Fruit fly (Drosophila melanogaster) whole organism, embryonic: Measurements from ENCODE around the gene ATPsynbeta.
A peak's percentile ranks its signal among the peaks of the same experiment; 100 is the strongest.

Experiments
- Adf1 ChIP-seq: fragments of 200-800 bp; sonication (Bioruptor generic); IDR thresholded peaks from 2 replicates; pipeline ENCODE4 v1.3.6; 2022; ENCODE audit warnings: missing biosample characterization, missing genetic modification characterization
- Awh ChIP-seq: fragments of 200-800 bp; sonication (Bioruptor generic); IDR thresholded peaks from 2 replicates; pipeline ENCODE4, ENCODE4 v1.3.6; 2022; ENCODE audit warnings: missing biosample characterization, missing genetic modification characterization
- B-H2 ChIP-seq: fragments of 200-800 bp; sonication (Bioruptor generic); optimal IDR thresholded peaks from 2 replicates; lab custom pipeline; 2018; ENCODE audit warnings: missing biosample characterization, mild to moderate bottlenecking, missing genetic modification characterization
- Bgb ChIP-seq: fragments of 200-800 bp; sonication (Bioruptor generic); IDR thresholded peaks from 2 replicates; pipeline ENCODE4 v1.3.6; 2022; ENCODE audit warnings: missing biosample characterization, missing genetic modification characterization; ENCODE audit not compliant: partially characterized antibody
- CG10321 ChIP-seq: fragments of 200-800 bp; sonication (Bioruptor generic); IDR thresholded peaks from 2 replicates; pipeline ENCODE4 v1.3.6; 2022; ENCODE audit warnings: missing biosample characterization, missing genetic modification characterization
- CG12219 ChIP-seq: fragments of 200-800 bp; sonication (Bioruptor generic); optimal IDR thresholded peaks from 3 replicates; lab custom pipeline; 2018; ENCODE audit warnings: missing biosample characterization, mild to moderate bottlenecking, missing genetic modification characterization
- CG13624 ChIP-seq: fragments of 200-800 bp; sonication (Bioruptor generic); optimal IDR thresholded peaks from 2 replicates; lab custom pipeline; 2016; ENCODE audit warnings: missing biosample characterization, missing genetic modification characterization
- CG13894 ChIP-seq: fragments of 200-800 bp; sonication (Bioruptor generic); optimal IDR thresholded peaks from 3 replicates; lab custom pipeline; 2018; ENCODE audit warnings: missing biosample characterization, mild to moderate bottlenecking, missing genetic modification characterization, moderate library complexity
- CG15479 ChIP-seq: fragments of 200-800 bp; sonication (Bioruptor generic); optimal IDR thresholded peaks from 3 replicates; lab custom pipeline; 2019; ENCODE audit warnings: missing biosample characterization, mild to moderate bottlenecking, missing genetic modification characterization, moderate library complexity
- CG1603 ChIP-seq: fragments of 200-800 bp; sonication (Bioruptor generic); optimal IDR thresholded peaks from 2 replicates; lab custom pipeline; 2019; ENCODE audit warnings: missing biosample characterization, mild to moderate bottlenecking, missing genetic modification characterization, moderate library complexity
- CG17568 ChIP-seq: fragments of 200-800 bp; sonication (Bioruptor generic); optimal IDR thresholded peaks from 2 replicates; lab custom pipeline; 2018; ENCODE audit warnings: missing biosample characterization, mild to moderate bottlenecking, missing genetic modification characterization, moderate library complexity
- CG17912 ChIP-seq: fragments of 200-800 bp; sonication (Bioruptor generic); optimal IDR thresholded peaks from 2 replicates; lab custom pipeline; 2018; ENCODE audit warnings: missing biosample characterization, mild to moderate bottlenecking, missing genetic modification characterization
- CG1832 ChIP-seq: fragments of 200-800 bp; sonication (Bioruptor generic); optimal IDR thresholded peaks from 2 replicates; lab custom pipeline; 2017; ENCODE audit warnings: missing biosample characterization, mild to moderate bottlenecking, missing genetic modification characterization, inconsistent platforms
- CG2199 ChIP-seq: fragments of 200-800 bp; sonication (Bioruptor generic); IDR thresholded peaks from 3 replicates; pipeline ENCODE4 v1.3.6; 2022; ENCODE audit warnings: missing biosample characterization, missing genetic modification characterization
- CG7963 ChIP-seq: fragments of 200-800 bp; sonication (Bioruptor generic); IDR thresholded peaks from 3 replicates; pipeline ENCODE4 v1.3.6; 2022; ENCODE audit warnings: missing biosample characterization, missing genetic modification characterization; ENCODE audit not compliant: partially characterized antibody
- CG8290 ChIP-seq, 3 experiments: fragments of 200-800 bp; sonication (Bioruptor generic); optimal IDR thresholded peaks; 2 replicates each; lab custom pipeline; 2016 to 2019; ENCODE audit warnings: missing biosample characterization in 3 of 3, missing genetic modification characterization in 3 of 3, mild to moderate bottlenecking in 2 of 3, moderate library complexity in 1 of 3
- CG8924 ChIP-seq: fragments of 200-800 bp; optimal IDR thresholded peaks from 3 replicates; lab custom pipeline; 2019; ENCODE audit warnings: missing biosample characterization, mild to moderate bottlenecking, missing genetic modification characterization, moderate library complexity
- CoRest ChIP-seq: fragments of 200-800 bp; sonication (Bioruptor generic); optimal IDR thresholded peaks from 3 replicates; lab custom pipeline; 2018; ENCODE audit warnings: missing biosample characterization, mild to moderate bottlenecking, missing genetic modification characterization, moderate library complexity
- D19A ChIP-seq: fragments of 200-800 bp; optimal IDR thresholded peaks from 3 replicates; lab custom pipeline; 2019; ENCODE audit warnings: missing biosample characterization, mild to moderate bottlenecking, missing genetic modification characterization, moderate library complexity
- Dip2 ChIP-seq: fragments of 200-800 bp; sonication (Bioruptor generic); IDR thresholded peaks from 2 replicates; pipeline ENCODE4 v1.3.6; 2022; ENCODE audit warnings: missing biosample characterization, missing genetic modification characterization
- Elba2 ChIP-seq: fragments of 200-800 bp; sonication (Bioruptor generic); optimal IDR thresholded peaks from 3 replicates; lab custom pipeline; 2016; ENCODE audit warnings: missing biosample characterization, missing genetic modification characterization
- H2.0 ChIP-seq: fragments of 200-800 bp; sonication (Bioruptor generic); IDR thresholded peaks from 2 replicates; pipeline ENCODE4 v1.3.6; 2022; ENCODE audit warnings: missing biosample characterization, missing genetic modification characterization
- HLH54F ChIP-seq: fragments of 200-800 bp; sonication (Bioruptor generic); optimal IDR thresholded peaks from 3 replicates; lab custom pipeline; 2016; ENCODE audit warnings: missing biosample characterization, missing genetic modification characterization
- HmgZ ChIP-seq: fragments of 200-800 bp; sonication (Bioruptor generic); optimal IDR thresholded peaks from 2 replicates; lab custom pipeline; 2018; ENCODE audit warnings: missing biosample characterization, mild to moderate bottlenecking, missing genetic modification characterization
- Nf-YA ChIP-seq: fragments of 200-800 bp; sonication (Bioruptor generic); IDR thresholded peaks from 2 replicates; pipeline ENCODE4 v1.3.6; 2022; ENCODE audit warnings: missing biosample characterization, missing genetic modification characterization
- Nf-YB ChIP-seq: fragments of 200-800 bp; sonication (Bioruptor generic); optimal IDR thresholded peaks from 3 replicates; lab custom pipeline; 2019; ENCODE audit warnings: missing biosample characterization, mild to moderate bottlenecking, missing genetic modification characterization, moderate library complexity
- Nf-YC ChIP-seq: fragments of 200-800 bp; optimal IDR thresholded peaks from 3 replicates; lab custom pipeline; 2019; ENCODE audit warnings: missing biosample characterization, mild to moderate bottlenecking, missing genetic modification characterization, moderate library complexity
- Pdp1 ChIP-seq, 2 experiments: fragments of 200-800 bp; sonication (Bioruptor generic); optimal IDR thresholded peaks; 3 replicates each; lab custom pipeline; 2016; ENCODE audit warnings: missing biosample characterization in 2 of 2, missing genetic modification characterization in 2 of 2, mild to moderate bottlenecking in 1 of 2, moderate library complexity in 1 of 2
- Scr ChIP-seq: fragments of 200-800 bp; sonication (Bioruptor generic); IDR thresholded peaks from 2 replicates; pipeline ENCODE4 v1.3.6; 2022; ENCODE audit warnings: missing biosample characterization, missing genetic modification characterization; ENCODE audit not compliant: partially characterized antibody
- amos ChIP-seq: fragments of 200-800 bp; sonication (Bioruptor generic); IDR thresholded peaks from 2 replicates; pipeline ENCODE4 v1.3.6; 2022; ENCODE audit warnings: missing biosample characterization, missing genetic modification characterization; ENCODE audit not compliant: partially characterized antibody
- bigmax ChIP-seq: fragments of 200-800 bp; sonication (Bioruptor generic); optimal IDR thresholded peaks from 2 replicates; lab custom pipeline; 2018; ENCODE audit warnings: missing biosample characterization, mild to moderate bottlenecking, missing genetic modification characterization
- cad ChIP-seq: fragments of >200 bp; optimal IDR thresholded peaks from 2 replicates; lab custom pipeline; 2017; ENCODE audit warnings: missing biosample characterization, missing genetic modification characterization
- chif ChIP-seq, 2 experiments: fragments of 200-800 bp; sonication (Bioruptor generic); optimal IDR thresholded peaks; 3 replicates each; lab custom pipeline; 2016; ENCODE audit warnings: missing biosample characterization in 2 of 2, missing genetic modification characterization in 2 of 2
- dmrt11E ChIP-seq: fragments of 200-800 bp; sonication (Bioruptor generic); optimal IDR thresholded peaks from 3 replicates; lab custom pipeline; 2018; ENCODE audit warnings: missing biosample characterization, mild to moderate bottlenecking, missing genetic modification characterization, moderate library complexity
- eve ChIP-seq, 2 experiments: fragments of >200 bp; optimal IDR thresholded peaks; 2 replicates each; lab custom pipeline; 2017; ENCODE audit warnings: missing biosample characterization in 2 of 2, missing genetic modification characterization in 2 of 2
- ewg ChIP-seq: fragments of 200-800 bp; sonication (Bioruptor generic); optimal IDR thresholded peaks from 3 replicates; lab custom pipeline; 2017; ENCODE audit warnings: mild to moderate bottlenecking, missing biosample characterization, missing genetic modification reagents, missing genetic modification characterization
- exex ChIP-seq: fragments of 200-800 bp; sonication (Bioruptor generic); optimal IDR thresholded peaks from 4 replicates; lab custom pipeline; 2018; ENCODE audit warnings: missing biosample characterization, mild to moderate bottlenecking, missing genetic modification characterization, moderate library complexity
- hb ChIP-seq: fragments of 200-800 bp; sonication (Bioruptor generic); IDR thresholded peaks from 3 replicates; pipeline ENCODE4 v1.3.6; 2022; ENCODE audit warnings: missing biosample characterization, missing genetic modification characterization; ENCODE audit not compliant: partially characterized antibody
- her ChIP-seq: fragments of 200-800 bp; sonication (Bioruptor generic); optimal IDR thresholded peaks from 2 replicates; lab custom pipeline; 2016; ENCODE audit warnings: missing biosample characterization, missing genetic modification characterization
- jing ChIP-seq: fragments of 200-800 bp; sonication (Bioruptor generic); optimal IDR thresholded peaks from 2 replicates; lab custom pipeline; 2018; ENCODE audit warnings: missing biosample characterization, mild to moderate bottlenecking, missing genetic modification characterization
- ken ChIP-seq: fragments of 200-800 bp; sonication (Bioruptor generic); IDR thresholded peaks from 3 replicates; pipeline ENCODE4 v1.3.6; 2022; ENCODE audit warnings: missing biosample characterization, missing genetic modification characterization
- mld ChIP-seq: fragments of 200-800 bp; sonication (Bioruptor generic); IDR thresholded peaks from 3 replicates; pipeline ENCODE4 v1.3.6; 2022; ENCODE audit warnings: missing biosample characterization, missing genetic modification characterization; ENCODE audit not compliant: partially characterized antibody
- stc ChIP-seq: fragments of 200-800 bp; sonication (Bioruptor generic); IDR thresholded peaks from 2 replicates; pipeline ENCODE4 v1.3.6; 2022; ENCODE audit warnings: missing biosample characterization, missing genetic modification characterization
- tll ChIP-seq, 2 experiments: fragments of 200-800 bp in 1 of 2; fragments of >200 bp in 1 of 2; sonication (Bioruptor generic) in 1 of 2; optimal IDR thresholded peaks; 2 replicates each; lab custom pipeline; 2017 to 2019; ENCODE audit warnings: missing biosample characterization in 2 of 2, missing genetic modification characterization in 2 of 2, mild to moderate bottlenecking in 1 of 2, moderate library complexity in 1 of 2
- zen ChIP-seq: fragments of 200-800 bp; sonication (Bioruptor generic); optimal IDR thresholded peaks from 3 replicates; lab custom pipeline; 2018; ENCODE audit warnings: missing biosample characterization, mild to moderate bottlenecking, missing genetic modification characterization, moderate library complexity
- zf30C ChIP-seq: fragments of 200-800 bp; sonication (Bioruptor generic); optimal IDR thresholded peaks from 3 replicates; lab custom pipeline; 2018; ENCODE audit warnings: missing biosample characterization, mild to moderate bottlenecking, missing genetic modification characterization
- zfh2 ChIP-seq: fragments of 200-800 bp; sonication (Bioruptor generic); optimal IDR thresholded peaks from 2 replicates; lab custom pipeline; 2016; ENCODE audit warnings: missing biosample characterization, missing genetic modification characterization

The ATPsynbeta gene

dm6 chr4:989058-989770, 42.1 kb upstream of the ATPsynbeta start, which contains the start of gene toy:
toy (plus strand) TSS chr4:989725.
- TF ChIP-seq B-H2 (peak; percentile 20), Bgb (GFP tag; lab: Robert Waterston, UW) (0 out of 2 replicates have a peak, but pooled peaks have one; percentile 51), HmgZ (tag; lab: Kevin White, UChicago) (peak; percentile 41), bigmax (no peak), CG7963 (GFP tag; lab: Robert Waterston, UW) (0 out of 3 replicates have a peak, but pooled peaks have one; percentile 36), Pdp1 (GFP tag; optimal IDR thresholded peaks at IDR 0.05; lab: Kevin White, UChicago) (peak in 1 of 2 experiments; percentile 92), CG1832 (peak; percentile 95), CG13894 (tag; lab: Kevin White, UChicago) (peak; percentile 70), D19A (tag; lab: Kevin White, UChicago) (peak; percentile 61), amos (GFP tag; lab: Robert Waterston, UW) (0 out of 2 replicates have a peak, but pooled peaks have one; percentile 22), Scr (peak; percentile 50), Elba2 (GFP tag; lab: Kevin White, UChicago) (peak; percentile 24), CG12219 (GFP tag; lab: Kevin White, UChicago) (no peak), CG1603 (tag; lab: Kevin White, UChicago) (peak; percentile 17), CG8924 (tag; lab: Kevin White, UChicago) (peak; percentile 67), zfh2 (no peak), exex (tag; lab: Kevin White, UChicago) (no peak), CG8290 (GFP tag; optimal IDR thresholded peaks at IDR 0.05; lab: Kevin White, UChicago) (peak; percentile 54), CG8290 (tag; optimal IDR thresholded peaks at IDR 0.05; lab: Kevin White, UChicago) (peak; percentile 39 to 89), Nf-YA (peak; percentile 100), ken (GFP tag; lab: Robert Waterston, UW) (no peak), jing (peak; percentile 80), CG17912 (peak; percentile 64), zen (peak; percentile 92), H2.0 (GFP tag; lab: Robert Waterston, UW) (no peak), zf30C (GFP tag; lab: Kevin White, UChicago) (peak; percentile 19), eve (GFP tag; optimal IDR thresholded peaks at IDR 0.05; lab: Kevin White, UChicago) (peak in 1 of 2 experiments; percentile 0), Awh (no peak), her (GFP tag; lab: Kevin White, UChicago) (no peak), mld (GFP tag; lab: Robert Waterston, UW) (0 out of 3 replicates have a peak, but pooled peaks have one; percentile 27), CG2199 (peak; percentile 97), Adf1 (GFP tag; lab: Robert Waterston, UW) (peak; percentile 53), ewg (GFP tag; lab: Kevin White, UChicago) (peak; percentile 82), dmrt11E (tag; lab: Kevin White, UChicago) (no peak), CG10321 (GFP tag; lab: Robert Waterston, UW) (peak; percentile 100), Nf-YC (tag; lab: Kevin White, UChicago) (peak; percentile 100), CG17568 (GFP tag; lab: Kevin White, UChicago) (no peak), HLH54F (GFP tag; lab: Kevin White, UChicago) (no peak), CoRest (peak; percentile 83), tll (GFP tag; optimal IDR thresholded peaks at IDR 0.05; lab: Kevin White, UChicago) (peak in 1 of 2 experiments; percentile 76), CG13624 (GFP tag; lab: Kevin White, UChicago) (peak; percentile 3), chif (GFP tag; optimal IDR thresholded peaks at IDR 0.05; lab: Kevin White, UChicago) (peak in 1 of 2 experiments; percentile 44), stc (GFP tag; lab: Robert Waterston, UW) (no peak), CG15479 (GFP tag; lab: Kevin White, UChicago) (peak; percentile 8), hb (GFP tag; lab: Robert Waterston, UW) (0 out of 3 replicates have a peak, but pooled peaks have one; percentile 34), Nf-YB (peak; percentile 100), Dip2 (GFP tag; lab: Robert Waterston, UW) (no peak), cad (GFP tag; lab: Kevin White, UChicago) (peak; percentile 50)
